Worm (Caenorhabditis elegans): ENCODE results near the gene thk-1.

- no peak for TF ChIP-seq pqm-1 (tag; optimal IDR thresholded peaks at IDR 0.05)
- TF ChIP-seq sea-2 (GFP tag; optimal IDR thresholded peaks at IDR 0.05) = no peak
- TF ChIP-seq nhr-77 (tag; optimal IDR thresholded peaks at IDR 0.05) = no peak
- no peak for TF ChIP-seq fos-1 (tag; optimal IDR thresholded peaks at IDR 0.05)
- TF ChIP-seq ama-1 (optimal IDR thresholded peaks at IDR 0.05) = no peak
- no peak for TF ChIP-seq ZK546.5 (tag; optimal IDR thresholded peaks at IDR 0.05)
- TF ChIP-seq jun-1 (tag; optimal IDR thresholded peaks at IDR 0.05) = no peak
- no peak for TF ChIP-seq snpc-4 (tag; optimal IDR thresholded peaks at IDR 0.05)
Measured at ce11 chrIV:10230971-10231370, 50.4 kb downstream of the thk-1 start, which contains the start of gene F01G10.5.

Data from whole organism, L3 larva.